Fruit fly (Drosophila melanogaster) whole organism, prepupa: ENCODE data around the gene Rab21.

Source experiments
- CG3032 ChIP-seq: fragments of 200-800 bp; optimal IDR thresholded peaks from 2 replicates; lab custom pipeline; 2019; ENCODE audit warnings: missing biosample characterization, mild to moderate bottlenecking, missing genetic modification characterization, moderate library complexity
- fkh ChIP-seq: fragments of 200-800 bp; sonication (Bioruptor generic); optimal IDR thresholded peaks from 3 replicates; lab custom pipeline; 2017; ENCODE audit warnings: missing biosample characterization, mild to moderate bottlenecking, missing genetic modification characterization, moderate library complexity

dm6 chrX:23013208-23013607 lies at the start of gene Rab21, which contains the start of gene Coa7:
- no peak for TF ChIP-seq CG3032 (tag; lab: Kevin White, UChicago)
- no peak for TF ChIP-seq fkh
